Worm (Caenorhabditis elegans) whole organism, L4 larva: Measurements from ENCODE around the gene srh-40.

Experiments
- F10B5.3 ChIP-seq: sonication (generic microtip); optimal IDR thresholded peaks from 2 replicates; lab custom pipeline; 2016; ENCODE audit warnings: mild to moderate bottlenecking, missing genetic modification characterization, missing compliant biosample characterization
- F44E2.7 ChIP-seq: fragments of 200-800 bp; sonication (Bioruptor generic); IDR thresholded peaks from 2 replicates; pipeline ENCODE4 v2.1.2; 2022; ENCODE audit warnings: missing genetic modification characterization, missing compliant biosample characterization
- F49E8.2 ChIP-seq: sonication (generic microtip); optimal IDR thresholded peaks from 2 replicates; lab custom pipeline; 2016; ENCODE audit warnings: missing compliant biosample characterization, mild to moderate bottlenecking, missing genetic modification characterization, borderline replicate concordance
- Y105C5A.15 ChIP-seq: fragments of 200-800 bp; sonication (Bioruptor generic); IDR thresholded peaks from 2 replicates; pipeline ENCODE4 v1.3.6; 2022; ENCODE audit warnings: missing genetic modification characterization, missing compliant biosample characterization
- Y5F2A.4 ChIP-seq: fragments of 200-800 bp; sonication (Bioruptor generic); optimal IDR thresholded peaks from 2 replicates; lab custom pipeline; 2018; ENCODE audit warnings: mild to moderate bottlenecking, missing genetic modification characterization, missing compliant biosample characterization
- Y75B8A.6 ChIP-seq: fragments of 200-800 bp; sonication (Bioruptor generic); IDR thresholded peaks from 2 replicates; pipeline ENCODE4 v1.3.6; 2022; ENCODE audit warnings: missing genetic modification reagents, missing genetic modification characterization, missing compliant biosample characterization
- aha-1 ChIP-seq: fragments of 150-350 bp; peaks from one replicate; lab custom pipeline; 2014; ENCODE audit warnings: missing biosample characterization, missing genetic modification characterization
- attf-4 ChIP-seq: sonication (generic microtip); optimal IDR thresholded peaks from 3 replicates; lab custom pipeline; 2017; ENCODE audit warnings: missing biosample characterization, missing genetic modification characterization
- daf-19 ChIP-seq: fragments of 200-800 bp; sonication (Bioruptor generic); conservative IDR thresholded peaks from 2 replicates; pipeline ENCODE4 v1.3.6; 2022; ENCODE audit warnings: missing genetic modification characterization, missing compliant biosample characterization
- dmd-9 ChIP-seq: fragments of 200-800 bp; sonication (Bioruptor generic); IDR thresholded peaks from 2 replicates; pipeline ENCODE4 v1.3.6; 2022; ENCODE audit warnings: missing genetic modification reagents, missing genetic modification characterization, missing compliant biosample characterization
- egl-43 ChIP-seq: fragments of 200-800 bp; sonication (Bioruptor generic); IDR thresholded peaks from 2 replicates; pipeline ENCODE4 v1.3.6; 2022; ENCODE audit warnings: missing genetic modification reagents, missing genetic modification characterization, missing compliant biosample characterization
- fkh-10 ChIP-seq: fragments of 150-350 bp; optimal IDR thresholded peaks from 2 replicates; lab custom pipeline; 2014; ENCODE audit warnings: missing biosample characterization, missing genetic modification reagents, missing genetic modification characterization
- jun-1 ChIP-seq: fragments of 150-350 bp; optimal IDR thresholded peaks from 2 replicates; lab custom pipeline; 2014; ENCODE audit warnings: missing biosample characterization, missing genetic modification reagents, missing genetic modification characterization
- lin-38 ChIP-seq: fragments of 200-800 bp; sonication (Bioruptor generic); IDR thresholded peaks from 2 replicates; pipeline ENCODE4 v1.3.6; 2022; ENCODE audit warnings: missing genetic modification reagents, missing genetic modification characterization, missing compliant biosample characterization
- mdl-1 ChIP-seq, 2 experiments: fragments of 150-350 bp in 1 of 2; sonication (generic microtip) in 1 of 2; optimal IDR thresholded peaks; 2 replicates each; lab custom pipeline; 2014 to 2017; ENCODE audit warnings: missing biosample characterization in 2 of 2, missing genetic modification characterization in 2 of 2
- mxl-3 ChIP-seq: fragments of 200-800 bp; sonication (Bioruptor generic); optimal IDR thresholded peaks from 2 replicates; lab custom pipeline; 2018; ENCODE audit warnings: mild to moderate bottlenecking, missing genetic modification characterization, missing compliant biosample characterization
- nhr-28 ChIP-seq: fragments of 150-350 bp; optimal IDR thresholded peaks from 2 replicates; lab custom pipeline; 2014; ENCODE audit warnings: missing biosample characterization, missing genetic modification characterization
- nhr-42 ChIP-seq: fragments of 200-800 bp; sonication (Bioruptor generic); IDR thresholded peaks from 2 replicates; pipeline ENCODE4 v1.3.6; 2022; ENCODE audit warnings: missing genetic modification characterization, missing compliant biosample characterization
- nhr-76 ChIP-seq: fragments of 150-350 bp; optimal IDR thresholded peaks from 2 replicates; lab custom pipeline; 2014; ENCODE audit warnings: missing biosample characterization, missing genetic modification characterization
- pha-4 ChIP-seq, 2 experiments: fragments of 150-350 bp in 1 of 2; fragments of 200-800 bp in 1 of 2; sonication (Bioruptor generic) in 1 of 2; IDR thresholded peaks in 1 of 2; optimal IDR thresholded peaks in 1 of 2; 2 replicates each; pipeline versions ENCODE4 v1.3.6 to Lab custom; 2014 to 2022; ENCODE audit warnings: missing genetic modification characterization in 2 of 2, missing genetic modification reagents in 2 of 2, missing biosample characterization in 1 of 2, missing compliant biosample characterization in 1 of 2
- skn-1 ChIP-seq: fragments of 150-350 bp; optimal IDR thresholded peaks from 2 replicates; lab custom pipeline; 2014; ENCODE audit warnings: missing biosample characterization, missing genetic modification characterization
- snpc-1.2 ChIP-seq: fragments of 200-800 bp; sonication (Bioruptor generic); IDR thresholded peaks from 2 replicates; pipeline ENCODE4 v1.3.6; 2022; ENCODE audit warnings: missing genetic modification reagents, missing genetic modification characterization, missing compliant biosample characterization
- snpc-4 ChIP-seq: fragments of 150-350 bp; optimal IDR thresholded peaks from 2 replicates; lab custom pipeline; 2014; ENCODE audit warnings: missing biosample characterization, missing genetic modification characterization
- tag-97 ChIP-seq: fragments of 200-800 bp; sonication (Bioruptor generic); IDR thresholded peaks from 2 replicates; pipeline ENCODE4 v1.3.6; 2022; ENCODE audit warnings: missing genetic modification characterization, missing compliant biosample characterization
- unc-62 ChIP-seq, 3 experiments: fragments of 150-350 bp in 1 of 3; sonication (generic microtip); optimal IDR thresholded peaks in 2 of 3; peaks in 1 of 3; 1 replicate in 1 of 3; 2 replicates in 2 of 3; lab custom pipeline; 2014 to 2017; ENCODE audit warnings: missing biosample characterization in 3 of 3, missing genetic modification characterization in 3 of 3, missing genetic modification reagents in 3 of 3, missing genotype in 1 of 3
- vab-7 ChIP-seq: fragments of 200-800 bp; sonication (Bioruptor generic); IDR thresholded peaks from 2 replicates; pipeline ENCODE4 v1.3.6; 2022; ENCODE audit warnings: missing genetic modification reagents, missing genetic modification characterization, missing compliant biosample characterization
- zag-1 ChIP-seq: fragments of 150-350 bp; optimal IDR thresholded peaks from 2 replicates; lab custom pipeline; 2014; ENCODE audit warnings: missing biosample characterization, missing genetic modification characterization
- zip-2 ChIP-seq: fragments of 150-350 bp; optimal IDR thresholded peaks from 2 replicates; lab custom pipeline; 2014; ENCODE audit warnings: missing biosample characterization, missing genetic modification characterization

The srh-40 gene

DNA sequence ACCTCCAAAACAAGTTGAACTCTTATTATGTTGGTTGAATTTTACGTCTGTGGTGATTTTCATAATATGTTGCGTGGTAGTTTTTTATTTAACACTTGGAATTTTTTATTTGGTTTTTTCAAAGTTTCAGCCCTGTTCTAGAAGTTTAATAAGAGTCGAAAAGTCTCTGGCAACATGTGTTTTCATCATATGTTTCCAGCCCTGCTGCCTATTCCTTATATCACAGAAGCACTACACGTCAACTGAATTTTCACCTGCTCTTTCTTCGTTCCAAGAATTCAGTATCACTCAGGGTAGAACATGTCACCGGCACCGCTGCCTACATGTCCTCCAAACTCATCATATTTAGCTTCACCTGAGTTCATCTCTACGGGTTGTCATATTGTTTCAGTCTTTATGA lies at the start of gene srh-40:
srh-40 (plus strand) TSS at position 301 of the 400 bp plus-strand sequence.
- TF ChIP-seq Y5F2A.4 (no peak), lin-38 (GFP tag; lab: Robert Waterston, UW) (no peak), dmd-9 (no peak), F49E8.2 (no peak)

ce11 chrIII:6577159-6577558 lies 33.5 kb upstream of the srh-40 start:
- no peak for TF ChIP-seq Y105C5A.15 (GFP tag; lab: Robert Waterston, UW)
- TF ChIP-seq unc-62 (GFP tag; optimal IDR thresholded peaks at IDR 0.05 in 1 of 2; lab: Kevin White, UChicago), result peak in 1 of 2 experiments; percentile 55
- TF ChIP-seq unc-62 (tag; optimal IDR thresholded peaks at IDR 0.05; lab: Kevin White, UChicago), result no peak

ce11 chrIII:6578505-6578904 lies 32.1 kb upstream of the srh-40 start, which contains the start of gene F27B3.6:
F27B3.6 (minus strand) TSS chrIII:6578605.
- TF ChIP-seq F10B5.3, result no peak
- TF ChIP-seq, all 104 proteins: peak for 0

DNA sequence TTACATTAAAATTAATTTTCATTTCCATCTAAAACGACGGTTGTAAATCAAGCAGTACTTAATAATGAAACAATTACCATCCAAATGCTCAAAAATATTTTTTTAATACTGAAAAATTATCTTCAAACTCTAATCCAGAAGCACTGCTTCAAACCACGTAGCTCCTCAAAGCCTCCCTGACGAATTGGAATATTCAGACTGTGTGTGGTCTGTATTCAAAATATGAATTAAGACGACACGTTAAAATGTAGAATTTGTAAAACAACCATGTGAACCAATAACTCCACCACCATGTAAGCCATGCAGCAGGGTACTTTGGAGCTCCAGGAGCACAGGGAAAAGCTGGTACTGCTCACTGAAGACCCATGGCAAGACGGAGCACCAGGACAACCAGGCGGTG lies 31.2 kb upstream of the srh-40 start, which contains the start of gene F27B3.8:
F27B3.8 (plus strand) TSS at position 301 of the 400 bp plus-strand sequence.
- TF ChIP-seq zip-2 (tag; lab: Kevin White, UChicago), result no peak
- no peak for TF ChIP-seq nhr-76 (tag; lab: Kevin White, UChicago)
- no peak for TF ChIP-seq snpc-4 (tag; lab: Kevin White, UChicago)
- TF ChIP-seq zag-1 (tag; lab: Kevin White, UChicago), result no peak
- no peak for TF ChIP-seq aha-1 (tag; lab: Kevin White, UChicago)
- no peak for TF ChIP-seq vab-7 (GFP tag; lab: Robert Waterston, UW)
- TF ChIP-seq nhr-28, result no peak
- no peak for TF ChIP-seq F44E2.7
- TF ChIP-seq Y75B8A.6, result no peak
- no peak for TF ChIP-seq attf-4 (tag; lab: Kevin White, UChicago)
- no peak for TF ChIP-seq tag-97 (GFP tag; lab: Robert Waterston, UW)
- TF ChIP-seq mxl-3, result no peak
- TF ChIP-seq egl-43 (GFP tag; lab: Robert Waterston, UW), result no peak
- TF ChIP-seq nhr-42, result no peak

DNA sequence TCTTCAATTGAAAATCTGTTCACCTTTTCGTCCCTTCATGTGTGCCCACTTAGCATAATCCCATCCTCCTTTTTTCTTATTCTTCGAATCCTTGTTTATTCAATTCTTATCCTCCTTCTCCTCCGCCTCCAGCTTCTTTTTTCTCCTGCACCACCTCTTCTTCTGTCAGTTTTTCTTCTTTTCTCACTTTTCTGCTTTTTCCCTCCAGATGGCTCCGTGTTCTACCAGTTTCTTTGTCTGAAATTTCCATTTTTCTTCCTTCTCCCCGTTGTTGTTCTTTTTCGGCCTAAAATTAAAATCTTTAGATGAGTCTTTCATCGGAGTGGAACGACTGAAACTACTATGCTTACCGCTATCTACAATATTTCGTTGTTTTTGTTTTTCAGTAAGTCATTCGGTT lies 29.0 kb upstream of the srh-40 start, which contains the start of gene acr-21:
acr-21 (plus strand) TSS at position 301 of the 400 bp plus-strand sequence.
- no peak for TF ChIP-seq pha-4 (GFP tag; IDR thresholded peaks at IDR 0.05; lab: Robert Waterston, UW)
- TF ChIP-seq pha-4 (tag; optimal IDR thresholded peaks at IDR 0.05; lab: Kevin White, UChicago), result no peak
- TF ChIP-seq fkh-10 (GFP tag; lab: Kevin White, UChicago), result peak; percentile 3

- TF ChIP-seq unc-62 (GFP tag; optimal IDR thresholded peaks at IDR 0.05 in 1 of 2; lab: Kevin White, UChicago) (no peak), unc-62 (tag; optimal IDR thresholded peaks at IDR 0.05; lab: Kevin White, UChicago) (no peak), mdl-1 (tag; optimal IDR thresholded peaks at IDR 0.05; lab: Kevin White, UChicago) (no peak), F49E8.2 (no peak), snpc-1.2 (GFP tag; lab: Robert Waterston, UW) (no peak), skn-1 (tag; lab: Kevin White, UChicago) (no peak), daf-19 (no peak)
Measured at ce11 chrIII:6587564-6587963, 23.1 kb upstream of the srh-40 start, which contains the start of gene ddo-3. ddo-3 (plus strand) TSS chrIII:6587864.

ce11 chrIII:6589499-6589898 lies 21.1 kb upstream of the srh-40 start:
- TF ChIP-seq unc-62 (GFP tag; optimal IDR thresholded peaks at IDR 0.05 in 1 of 2; lab: Kevin White, UChicago) (peak in 1 of 2 experiments; percentile 92), unc-62 (tag; optimal IDR thresholded peaks at IDR 0.05; lab: Kevin White, UChicago) (no peak), jun-1 (no peak)
